Fruit fly (Drosophila melanogaster) whole organism, embryonic: ENCODE measurements around the gene Jhbp6.

Experiments
- Bdp1 ChIP-seq: fragments of 200-800 bp; sonication (Bioruptor generic); optimal IDR thresholded peaks from 3 replicates; lab custom pipeline; 2016; ENCODE audit warnings: missing biosample characterization, missing genetic modification characterization
- Bgb ChIP-seq: fragments of 200-800 bp; sonication (Bioruptor generic); IDR thresholded peaks from 2 replicates; pipeline ENCODE4 v1.3.6; 2022; ENCODE audit warnings: missing biosample characterization, missing genetic modification characterization; ENCODE audit not compliant: partially characterized antibody
- Blimp-1 ChIP-seq: fragments of 200-800 bp; sonication (Bioruptor generic); optimal IDR thresholded peaks from 3 replicates; lab custom pipeline; 2018; ENCODE audit warnings: missing biosample characterization, missing genetic modification characterization, mild to moderate bottlenecking, moderate library complexity, missing genetic modification reagents
- Bteb2 ChIP-seq: fragments of 200-800 bp; sonication (Bioruptor generic); optimal IDR thresholded peaks from 2 replicates; lab custom pipeline; 2016; ENCODE audit warnings: missing biosample characterization, missing genetic modification characterization
- CG10462 ChIP-seq: fragments of 200-800 bp; sonication (Bioruptor generic); optimal IDR thresholded peaks from 2 replicates; lab custom pipeline; 2016; ENCODE audit warnings: missing biosample characterization, missing genetic modification characterization
- CG10959 ChIP-seq: fragments of 200-800 bp; sonication (Bioruptor generic); IDR thresholded peaks from 2 replicates; pipeline ENCODE4 v1.3.6; 2022; ENCODE audit warnings: missing biosample characterization, missing genetic modification characterization
- CG11560 ChIP-seq: fragments of 200-800 bp; sonication (Bioruptor generic); IDR thresholded peaks from 3 replicates; pipeline ENCODE4 v1.3.6; 2022; ENCODE audit warnings: missing biosample characterization, missing genetic modification characterization
- CG14710 ChIP-seq: fragments of 200-800 bp; sonication (Bioruptor generic); optimal IDR thresholded peaks from 3 replicates; lab custom pipeline; 2019; ENCODE audit warnings: missing biosample characterization, mild to moderate bottlenecking, missing genetic modification characterization, moderate library complexity
- CG15514 ChIP-seq: fragments of 200-800 bp; sonication (Bioruptor generic); optimal IDR thresholded peaks from 3 replicates; lab custom pipeline; 2017; ENCODE audit warnings: missing biosample characterization, missing genetic modification characterization, mild to moderate bottlenecking, moderate library complexity, missing genetic modification reagents
- CG2129 ChIP-seq: fragments of 200-800 bp; sonication (Bioruptor generic); IDR thresholded peaks from 2 replicates; pipeline ENCODE4 v1.3.6; 2022; ENCODE audit warnings: missing biosample characterization, missing genetic modification characterization; ENCODE audit not compliant: partially characterized antibody
- CG33213 ChIP-seq: fragments of 200-800 bp; sonication (Bioruptor generic); optimal IDR thresholded peaks from 3 replicates; lab custom pipeline; 2016; ENCODE audit warnings: missing biosample characterization, missing genetic modification characterization
- CG4424 ChIP-seq: fragments of 200-800 bp; sonication (Bioruptor generic); optimal IDR thresholded peaks from 3 replicates; lab custom pipeline; 2016; ENCODE audit warnings: missing biosample characterization, missing genetic modification characterization
- CG4820 ChIP-seq: fragments of 200-800 bp; sonication (Bioruptor generic); optimal IDR thresholded peaks from 3 replicates; lab custom pipeline; 2016; ENCODE audit warnings: missing biosample characterization, missing genetic modification characterization
- CG6254 ChIP-seq: fragments of 200-800 bp; sonication (Bioruptor generic); optimal IDR thresholded peaks from 3 replicates; lab custom pipeline; 2017; ENCODE audit warnings: mild to moderate bottlenecking, missing biosample characterization, missing genetic modification reagents, missing genetic modification characterization
- CG6791 ChIP-seq: fragments of 200-800 bp; sonication (Bioruptor generic); IDR thresholded peaks from 3 replicates; pipeline ENCODE4 v1.3.6; 2022; ENCODE audit warnings: missing biosample characterization, missing genetic modification characterization; ENCODE audit not compliant: partially characterized antibody
- CG7786 ChIP-seq: fragments of 200-800 bp; sonication (Bioruptor generic); optimal IDR thresholded peaks from 2 replicates; lab custom pipeline; 2016; ENCODE audit warnings: missing biosample characterization, missing genetic modification characterization
- CG7839 ChIP-seq: fragments of 200-800 bp; sonication (Bioruptor generic); optimal IDR thresholded peaks from 3 replicates; lab custom pipeline; 2018; ENCODE audit warnings: missing biosample characterization, mild to moderate bottlenecking, missing genetic modification characterization, moderate library complexity
- CG8281 ChIP-seq: fragments of 200-800 bp; sonication (Bioruptor generic); optimal IDR thresholded peaks from 2 replicates; lab custom pipeline; 2018; ENCODE audit warnings: missing biosample characterization, mild to moderate bottlenecking, missing genetic modification characterization, moderate library complexity
- CG8290 ChIP-seq, 3 experiments: fragments of 200-800 bp; sonication (Bioruptor generic); optimal IDR thresholded peaks; 2 replicates each; lab custom pipeline; 2016 to 2019; ENCODE audit warnings: missing biosample characterization in 3 of 3, missing genetic modification characterization in 3 of 3, mild to moderate bottlenecking in 2 of 3, moderate library complexity in 1 of 3
- CG9797 ChIP-seq: fragments of 200-800 bp; sonication (Bioruptor generic); optimal IDR thresholded peaks from 3 replicates; lab custom pipeline; 2018; ENCODE audit warnings: missing biosample characterization, mild to moderate bottlenecking, missing genetic modification characterization
- Dek ChIP-seq: fragments of 200-800 bp; sonication (Bioruptor generic); optimal IDR thresholded peaks from 3 replicates; lab custom pipeline; 2019; ENCODE audit warnings: missing biosample characterization, mild to moderate bottlenecking, missing genetic modification characterization, moderate library complexity
- Ets65A ChIP-seq: fragments of 200-800 bp; sonication (Bioruptor generic); peaks from one replicate; lab custom pipeline; 2016; ENCODE audit warnings: missing biosample characterization, missing genetic modification characterization
- HLH3B ChIP-seq: fragments of 200-800 bp; sonication (Bioruptor generic); IDR thresholded peaks from 2 replicates; pipeline ENCODE4 v1.3.6; 2022; ENCODE audit warnings: missing biosample characterization, missing genetic modification characterization
- Hey ChIP-seq: fragments of 200-800 bp; sonication (Bioruptor generic); optimal IDR thresholded peaks from 3 replicates; lab custom pipeline; 2018; ENCODE audit warnings: missing biosample characterization, mild to moderate bottlenecking, missing genetic modification characterization
- Max ChIP-seq: fragments of 200-800 bp; sonication (Bioruptor generic); optimal IDR thresholded peaks from 2 replicates; lab custom pipeline; 2016; ENCODE audit warnings: missing biosample characterization, mild to moderate bottlenecking, missing genetic modification characterization
- NC2β ChIP-seq: fragments of 200-800 bp; sonication (Bioruptor generic); optimal IDR thresholded peaks from 2 replicates; lab custom pipeline; 2016; ENCODE audit warnings: missing biosample characterization, missing genetic modification characterization
- PHDP ChIP-seq: fragments of 200-800 bp; sonication (Bioruptor generic); optimal IDR thresholded peaks from 3 replicates; lab custom pipeline; 2018; ENCODE audit warnings: missing biosample characterization, mild to moderate bottlenecking, missing genetic modification characterization, moderate library complexity
- Ptx1 ChIP-seq: fragments of 200-800 bp; sonication (Bioruptor generic); IDR thresholded peaks from 2 replicates; pipeline ENCODE4 v1.3.6; 2022; ENCODE audit warnings: missing biosample characterization, missing genetic modification characterization
- Sin3A ChIP-seq: fragments of >200 bp; optimal IDR thresholded peaks from 2 replicates; lab custom pipeline; 2018
- Usf ChIP-seq: fragments of 200-800 bp; sonication (Bioruptor generic); optimal IDR thresholded peaks from 2 replicates; lab custom pipeline; 2017; ENCODE audit warnings: missing genotype, missing biosample characterization, missing genetic modification characterization
- Xrp1 ChIP-seq: fragments of 200-800 bp; sonication (Bioruptor generic); IDR thresholded peaks from 2 replicates; pipeline ENCODE4 v1.3.6; 2022; ENCODE audit warnings: missing biosample characterization, missing genetic modification characterization
- ara ChIP-seq: fragments of 200-800 bp; sonication (Bioruptor generic); IDR thresholded peaks from 2 replicates; pipeline ENCODE4 v1.3.6; 2022; ENCODE audit warnings: missing biosample characterization, missing genetic modification characterization
- bcd ChIP-seq: fragments of 200-800 bp; sonication (Bioruptor generic); optimal IDR thresholded peaks from 2 replicates; lab custom pipeline; 2017; ENCODE audit warnings: missing biosample characterization, mild to moderate bottlenecking, missing genetic modification characterization
- bowl ChIP-seq: fragments of 200-800 bp; sonication (Bioruptor generic); IDR thresholded peaks from 2 replicates; pipeline ENCODE4 v1.3.6; 2022; ENCODE audit warnings: missing biosample characterization, missing genetic modification characterization
- bsh ChIP-seq, 2 experiments: fragments of 200-800 bp; sonication (Bioruptor generic); optimal IDR thresholded peaks; 2 replicates each; lab custom pipeline; 2017 to 2018; ENCODE audit warnings: mild to moderate bottlenecking in 2 of 2, missing biosample characterization in 2 of 2, missing genetic modification characterization in 2 of 2, moderate library complexity in 1 of 2
- cas ChIP-seq: fragments of 200-800 bp; sonication (Bioruptor generic); IDR thresholded peaks from 2 replicates; pipeline ENCODE4 v1.3.6; 2022; ENCODE audit warnings: missing biosample characterization, missing genetic modification characterization
- dan ChIP-seq: fragments of 200-800 bp; sonication (Bioruptor generic); IDR thresholded peaks from 2 replicates; pipeline ENCODE4 v1.3.6; 2022; ENCODE audit warnings: missing biosample characterization, missing genetic modification characterization
- danr ChIP-seq: fragments of 200-800 bp; sonication (Bioruptor generic); IDR thresholded peaks from 2 replicates; pipeline ENCODE4 v1.3.6; 2022; ENCODE audit warnings: missing biosample characterization, missing genetic modification characterization
- dm ChIP-seq: fragments of 200-800 bp; sonication (Bioruptor generic); optimal IDR thresholded peaks from 3 replicates; lab custom pipeline; 2016; ENCODE audit warnings: missing biosample characterization, missing genetic modification characterization
- gt ChIP-seq: fragments of 200-800 bp; sonication (Bioruptor generic); IDR thresholded peaks from 2 replicates; pipeline ENCODE4 v1.3.6; 2022; ENCODE audit warnings: missing biosample characterization, missing genetic modification characterization
- jigr1 ChIP-seq: fragments of 200-800 bp; sonication (Bioruptor generic); IDR thresholded peaks from 3 replicates; pipeline ENCODE4 v1.3.6; 2022; ENCODE audit warnings: missing biosample characterization, missing genetic modification characterization
- odd ChIP-seq: fragments of 200-800 bp; sonication (Bioruptor generic); optimal IDR thresholded peaks from 2 replicates; lab custom pipeline; 2017; ENCODE audit warnings: missing biosample characterization, mild to moderate bottlenecking, missing genetic modification characterization
- repo ChIP-seq: fragments of 200-800 bp; sonication (Bioruptor generic); optimal IDR thresholded peaks from 2 replicates; lab custom pipeline; 2016; ENCODE audit warnings: missing biosample characterization, missing genetic modification characterization
- rib ChIP-seq: fragments of 200-800 bp; sonication (Bioruptor generic); IDR thresholded peaks from 2 replicates; pipeline ENCODE4 v1.3.6; 2022; ENCODE audit warnings: missing biosample characterization, missing genetic modification characterization
- scrt ChIP-seq: fragments of 200-800 bp; sonication (Bioruptor generic); optimal IDR thresholded peaks from 2 replicates; lab custom pipeline; 2018; ENCODE audit warnings: missing biosample characterization, mild to moderate bottlenecking, missing genetic modification characterization, moderate library complexity
- so ChIP-seq: fragments of 200-800 bp; sonication (Bioruptor generic); IDR thresholded peaks from 3 replicates; pipeline ENCODE4 v1.3.6; 2022; ENCODE audit warnings: missing biosample characterization, missing genetic modification characterization
- sob ChIP-seq: fragments of 200-800 bp; sonication (Bioruptor generic); IDR thresholded peaks from 2 replicates; pipeline ENCODE4 v1.3.6; 2022; ENCODE audit warnings: missing biosample characterization, missing genetic modification characterization
- yki ChIP-seq: fragments of >200 bp; optimal IDR thresholded peaks from 3 replicates; lab custom pipeline; 2018
- zf30C ChIP-seq: fragments of 200-800 bp; sonication (Bioruptor generic); optimal IDR thresholded peaks from 3 replicates; lab custom pipeline; 2018; ENCODE audit warnings: missing biosample characterization, mild to moderate bottlenecking, missing genetic modification characterization
- zfh2 ChIP-seq: fragments of 200-800 bp; sonication (Bioruptor generic); optimal IDR thresholded peaks from 2 replicates; lab custom pipeline; 2016; ENCODE audit warnings: missing biosample characterization, missing genetic modification characterization

The Jhbp6 gene

DNA sequence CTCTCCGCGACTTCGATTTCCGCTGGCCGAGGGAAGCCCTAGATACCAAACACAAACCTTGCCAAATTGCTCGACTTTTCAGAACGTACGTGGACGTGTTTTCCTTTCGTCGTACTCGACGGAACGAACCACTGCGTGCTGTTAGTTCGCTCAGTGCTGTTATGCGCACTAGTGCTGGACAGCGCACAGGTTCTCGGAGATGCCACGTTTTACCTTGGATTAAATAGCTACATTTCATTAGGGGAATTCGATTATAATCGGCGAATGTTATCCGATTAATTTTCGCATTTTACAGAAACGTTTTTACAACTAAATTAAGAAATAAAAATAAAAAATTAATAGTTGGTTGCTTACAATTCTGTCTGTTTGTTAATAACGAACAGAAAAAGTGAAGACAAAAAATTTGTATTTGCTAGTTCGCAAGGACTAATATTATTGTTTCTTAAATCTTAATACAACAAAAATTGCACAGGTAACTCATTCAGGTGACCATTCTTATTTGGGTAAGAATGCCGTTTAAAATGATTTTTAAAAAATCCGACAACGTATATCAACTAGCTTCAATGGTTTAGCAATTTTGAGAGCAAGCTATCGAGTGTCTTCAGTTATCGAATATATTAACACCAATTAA, 47.5 kb downstream of the Jhbp6 start, which contains the start of the genes ArfGAP3 and CG32452 (continued):
- TF ChIP-seq Sin3A (peak; percentile 10), CG10462 (GFP tag; lab: Kevin White, UChicago) (peak; percentile 61), dm (GFP tag; lab: Kevin White, UChicago) (peak; percentile 43), dan (GFP tag; lab: Robert Waterston, UW) (no peak), CG2129 (GFP tag; lab: Robert Waterston, UW) (peak; percentile 57; the same call in 1 of the 2 replicates), Dek (tag; lab: Kevin White, UChicago) (peak; percentile 61), so (GFP tag; lab: Robert Waterston, UW) (0 out of 3 replicates have a peak, but pooled peaks have one; percentile 45), CG11560 (tag; lab: Robert Waterston, UW) (peak; percentile 98), jigr1 (no peak), gt (GFP tag; lab: Robert Waterston, UW) (0 out of 2 replicates have a peak, but pooled peaks have one; percentile 37), CG7839 (tag; lab: Kevin White, UChicago) (peak; percentile 72), CG6254 (GFP tag; lab: Kevin White, UChicago) (peak; percentile 21), Ptx1 (peak; percentile 80), sob (GFP tag; lab: Robert Waterston, UW) (peak; percentile 73), CG4820 (GFP tag; lab: Kevin White, UChicago) (peak; percentile 67), Ets65A (GFP tag; lab: Kevin White, UChicago) (peak; percentile 96), CG4424 (GFP tag; lab: Kevin White, UChicago) (peak; percentile 77), Blimp-1 (GFP tag; lab: Kevin White, UChicago) (peak; percentile 68), zf30C (GFP tag; lab: Kevin White, UChicago) (no peak), CG9797 (GFP tag; lab: Kevin White, UChicago) (peak; percentile 22), HLH3B (GFP tag; lab: Robert Waterston, UW) (peak; percentile 76), cas (no peak; the same call in 1 of the 2 replicates), yki (lab: Kevin White, UChicago) (no peak), scrt (no peak), odd (GFP tag; lab: Kevin White, UChicago) (no peak), bowl (GFP tag; lab: Robert Waterston, UW) (no peak), CG10959 (GFP tag; lab: Robert Waterston, UW) (0 out of 2 replicates have a peak, but pooled peaks have one; percentile 36), NC2β (GFP tag; lab: Kevin White, UChicago) (peak; percentile 34), Bteb2 (GFP tag; lab: Kevin White, UChicago) (peak; percentile 52), rib (GFP tag; lab: Robert Waterston, UW) (peak; percentile 60; the same call in 1 of the 2 replicates), Xrp1 (GFP tag; lab: Robert Waterston, UW) (peak; percentile 79), ara (GFP tag; lab: Robert Waterston, UW) (peak; percentile 53), bsh (GFP tag; optimal IDR thresholded peaks at IDR 0.05; lab: Kevin White, UChicago) (peak in 1 of 2 experiments; percentile 64), PHDP (tag; lab: Kevin White, UChicago) (peak; percentile 66), danr (GFP tag; lab: Robert Waterston, UW) (0 out of 2 replicates have a peak, but pooled peaks have one; percentile 27), CG6791 (GFP tag; lab: Robert Waterston, UW) (no peak; the same call in 2 of the 3 replicates), CG15514 (GFP tag; lab: Kevin White, UChicago) (peak; percentile 97), CG8281 (tag; lab: Kevin White, UChicago) (peak; percentile 38), Usf (GFP tag; lab: Kevin White, UChicago) (peak; percentile 41), CG7786 (GFP tag; lab: Kevin White, UChicago) (peak; percentile 39), Bdp1 (GFP tag; lab: Kevin White, UChicago) (peak; percentile 52), Max (GFP tag; lab: Kevin White, UChicago) (peak; percentile 83), CG14710 (tag; lab: Kevin White, UChicago) (peak; percentile 84), bcd (peak; percentile 67), Bgb (GFP tag; lab: Robert Waterston, UW) (peak; percentile 30; the same call in 1 of the 2 replicates), Hey (tag; lab: Kevin White, UChicago) (no peak), repo (GFP tag; lab: Kevin White, UChicago) (no peak), CG33213 (peak; percentile 47), zfh2 (GFP tag; lab: Kevin White, UChicago) (peak; percentile 80), CG8290 (GFP tag; optimal IDR thresholded peaks at IDR 0.05; lab: Kevin White, UChicago) (peak; percentile 66), CG8290 (tag; optimal IDR thresholded peaks at IDR 0.05; lab: Kevin White, UChicago) (peak; percentile 24 to 71)
